Worm (Caenorhabditis elegans) whole organism, L1 larva: Measurements from ENCODE around the gene C41C4.9.
A peak's percentile ranks its signal among the peaks of the same experiment; 100 is the strongest.

Experiments used
- C04F5.9 ChIP-seq: sonication (generic microtip); optimal IDR thresholded peaks from 2 replicates; lab custom pipeline; 2016; ENCODE audit warnings: missing genetic modification characterization, missing compliant biosample characterization
- blmp-1 ChIP-seq: fragments of 150-350 bp; optimal IDR thresholded peaks from 2 replicates; lab custom pipeline; 2014; ENCODE audit warnings: missing biosample characterization, missing genetic modification characterization
- ceh-82 ChIP-seq, 3 experiments: fragments of 150-350 bp in 1 of 3; sonication (generic microtip) in 2 of 3; optimal IDR thresholded peaks; 2 replicates each; lab custom pipeline; 2014 to 2017; ENCODE audit warnings: missing biosample characterization in 3 of 3, missing genetic modification characterization in 3 of 3
- ceh-88 ChIP-seq: fragments of 200-800 bp; sonication (Bioruptor generic); IDR thresholded peaks from 2 replicates; pipeline ENCODE4 v1.3.6; 2022; ENCODE audit warnings: missing genetic modification characterization, missing compliant biosample characterization
- dpl-1 ChIP-seq, 3 experiments: fragments of 150-350 bp in 2 of 3; sonication (generic microtip) in 1 of 3; optimal IDR thresholded peaks; 2 replicates each; lab custom pipeline; 2014 to 2017; ENCODE audit warnings: missing biosample characterization in 3 of 3, missing genetic modification characterization in 3 of 3, missing genetic modification reagents in 3 of 3
- dsc-1 ChIP-seq: sonication (generic microtip); optimal IDR thresholded peaks from 2 replicates; lab custom pipeline; 2016; ENCODE audit warnings: mild to moderate bottlenecking, missing genetic modification characterization, missing compliant biosample characterization
- efl-1 ChIP-seq, 4 experiments: fragments of 150-350 bp; optimal IDR thresholded peaks in 3 of 4; peaks in 1 of 4; 1 replicate in 1 of 4; 2 replicates in 3 of 4; lab custom pipeline; 2014; ENCODE audit warnings: missing biosample characterization in 2 of 4, missing genetic modification characterization in 2 of 4, missing genetic modification reagents in 2 of 4
- egl-13 ChIP-seq: sonication (generic microtip); optimal IDR thresholded peaks from 2 replicates; lab custom pipeline; 2016; ENCODE audit warnings: missing genotype, missing genetic modification reagents, missing genetic modification characterization, missing compliant biosample characterization
- egl-27 ChIP-seq, 2 experiments: fragments of 150-350 bp in 1 of 2; sonication (generic microtip); optimal IDR thresholded peaks; 3 replicates each; lab custom pipeline; 2017 to 2018; ENCODE audit warnings: missing biosample characterization in 2 of 2, missing genetic modification characterization in 2 of 2, missing genetic modification reagents in 2 of 2
- elt-2 ChIP-seq: sonication (generic microtip); optimal IDR thresholded peaks from 2 replicates; lab custom pipeline; 2016; ENCODE audit warnings: missing genetic modification characterization, mild to moderate bottlenecking, inconsistent platforms, missing compliant biosample characterization, missing genetic modification reagents
- elt-3 ChIP-seq, 6 experiments: fragments of 150-350 bp in 1 of 6; sonication (generic microtip); optimal IDR thresholded peaks; 2 replicates each; lab custom pipeline; 2017 to 2018; ENCODE audit warnings: missing biosample characterization in 6 of 6, missing genetic modification characterization in 6 of 6, inconsistent platforms in 1 of 6
- ets-5 ChIP-seq: fragments of 200-800 bp; sonication (Bioruptor generic); IDR thresholded peaks from 2 replicates; pipeline ENCODE4 v1.3.6; 2022; ENCODE audit warnings: missing genetic modification characterization, missing compliant biosample characterization
- fkh-10 ChIP-seq: sonication (generic microtip); optimal IDR thresholded peaks from 2 replicates; lab custom pipeline; 2017; ENCODE audit warnings: missing biosample characterization, missing genetic modification reagents, missing genetic modification characterization
- fkh-4 ChIP-seq: sonication (generic microtip); optimal IDR thresholded peaks from 2 replicates; lab custom pipeline; 2016; ENCODE audit warnings: missing compliant biosample characterization, missing genetic modification characterization, borderline replicate concordance
- fkh-8 ChIP-seq: sonication (generic microtip); optimal IDR thresholded peaks from 2 replicates; lab custom pipeline; 2016; ENCODE audit warnings: mild to moderate bottlenecking, missing genetic modification characterization, missing compliant biosample characterization
- fos-1 ChIP-seq: fragments of 150-350 bp; optimal IDR thresholded peaks from 2 replicates; lab custom pipeline; 2014; ENCODE audit warnings: missing biosample characterization, missing genetic modification characterization
- hlh-17 ChIP-seq: fragments of 200-800 bp; sonication (Bioruptor generic); optimal IDR thresholded peaks from 2 replicates; lab custom pipeline; 2018; ENCODE audit warnings: missing genetic modification characterization, mild to moderate bottlenecking, missing compliant biosample characterization, moderate library complexity, borderline replicate concordance
- hpl-2 ChIP-seq: fragments of 150-350 bp; optimal IDR thresholded peaks from 2 replicates; lab custom pipeline; 2014; ENCODE audit warnings: missing biosample characterization, missing genetic modification reagents, missing genetic modification characterization
- isw-1 ChIP-seq: fragments of 200-800 bp; sonication (Bioruptor generic); IDR thresholded peaks from 2 replicates; pipeline ENCODE4 v1.3.6; 2022; ENCODE audit warnings: missing genetic modification characterization, missing compliant biosample characterization
- lin-13 ChIP-seq: fragments of 150-350 bp; optimal IDR thresholded peaks from 2 replicates; lab custom pipeline; 2014; ENCODE audit warnings: missing biosample characterization, missing genetic modification reagents, missing genetic modification characterization
- lin-35 ChIP-seq, 2 experiments: fragments of 150-350 bp; optimal IDR thresholded peaks; 2 replicates each; lab custom pipeline; 2014; ENCODE audit warnings: missing biosample characterization in 2 of 2, missing genetic modification characterization in 2 of 2, missing genetic modification reagents in 2 of 2
- lin-39 ChIP-seq: fragments of 150-350 bp; optimal IDR thresholded peaks from 2 replicates; lab custom pipeline; 2014; ENCODE audit warnings: missing biosample characterization, missing genetic modification reagents, missing genetic modification characterization
- lir-3 ChIP-seq: sonication (generic microtip); optimal IDR thresholded peaks from 2 replicates; lab custom pipeline; 2016; ENCODE audit warnings: mild to moderate bottlenecking, missing genetic modification characterization, moderate library complexity, missing compliant biosample characterization; ENCODE audit not compliant: poor library complexity
- mdl-1 ChIP-seq, 2 experiments: fragments of 150-350 bp; optimal IDR thresholded peaks; 2 replicates each; lab custom pipeline; 2014 to 2017; ENCODE audit warnings: missing biosample characterization in 2 of 2, missing genetic modification characterization in 2 of 2, inconsistent platforms in 1 of 2
- mep-1 ChIP-seq: fragments of 150-350 bp; optimal IDR thresholded peaks from 2 replicates; lab custom pipeline; 2014; ENCODE audit warnings: missing biosample characterization, missing genetic modification characterization
- nhr-19 ChIP-seq: fragments of 200-800 bp; sonication (Bioruptor generic); conservative IDR thresholded peaks from 2 replicates; pipeline ENCODE4 v1.3.6; 2022; ENCODE audit warnings: missing genetic modification characterization, missing compliant biosample characterization
- nhr-20 ChIP-seq: sonication (generic microtip); optimal IDR thresholded peaks from 2 replicates; lab custom pipeline; 2016; ENCODE audit warnings: mild to moderate bottlenecking, missing genetic modification characterization, missing compliant biosample characterization
- nhr-237 ChIP-seq: fragments of 150-350 bp; optimal IDR thresholded peaks from 2 replicates; lab custom pipeline; 2014; ENCODE audit warnings: missing biosample characterization, missing genetic modification characterization
- nhr-47 ChIP-seq: sonication (generic microtip); optimal IDR thresholded peaks from 2 replicates; lab custom pipeline; 2016; ENCODE audit warnings: mild to moderate bottlenecking, missing genetic modification characterization, moderate library complexity, missing compliant biosample characterization
- nhr-77 ChIP-seq: fragments of 150-350 bp; optimal IDR thresholded peaks from 2 replicates; lab custom pipeline; 2014; ENCODE audit warnings: missing biosample characterization, missing genetic modification characterization
- nhr-84 ChIP-seq: sonication (generic microtip); optimal IDR thresholded peaks from 2 replicates; lab custom pipeline; 2017; ENCODE audit warnings: missing biosample characterization, missing genetic modification characterization
- nhr-85 ChIP-seq: sonication (generic microtip); peaks from one replicate; lab custom pipeline; 2016; ENCODE audit warnings: missing genetic modification characterization, inconsistent platforms, missing compliant biosample characterization
- nhr-90 ChIP-seq: sonication (generic microtip); optimal IDR thresholded peaks from 2 replicates; lab custom pipeline; 2016; ENCODE audit warnings: mild to moderate bottlenecking, missing genetic modification characterization, missing compliant biosample characterization; ENCODE audit not compliant: poor library complexity
- pag-3 ChIP-seq: sonication (generic microtip); optimal IDR thresholded peaks from 2 replicates; lab custom pipeline; 2017; ENCODE audit warnings: missing genetic modification characterization, mild to moderate bottlenecking, missing compliant biosample characterization, antibody characterized with exemption, borderline replicate concordance; ENCODE audit not compliant: insufficient read depth
- pax-3 ChIP-seq: fragments of 200-800 bp; sonication (Bioruptor generic); optimal IDR thresholded peaks from 2 replicates; lab custom pipeline; 2018; ENCODE audit warnings: mild to moderate bottlenecking, missing genetic modification characterization, moderate library complexity, missing compliant biosample characterization
- pqm-1 ChIP-seq: sonication (generic microtip); optimal IDR thresholded peaks from 3 replicates; lab custom pipeline; 2017; ENCODE audit warnings: missing biosample characterization, missing genetic modification characterization
- rnt-1 ChIP-seq: sonication (generic microtip); optimal IDR thresholded peaks from 2 replicates; lab custom pipeline; 2016; ENCODE audit warnings: mild to moderate bottlenecking, missing genetic modification characterization, moderate library complexity, missing compliant biosample characterization
- skn-1 ChIP-seq: fragments of 150-350 bp; optimal IDR thresholded peaks from 2 replicates; lab custom pipeline; 2014; ENCODE audit warnings: missing biosample characterization, missing genetic modification characterization
- snpc-4 ChIP-seq: fragments of 150-350 bp; optimal IDR thresholded peaks from 2 replicates; lab custom pipeline; 2014; ENCODE audit warnings: missing biosample characterization, missing genetic modification characterization
- snu-23 ChIP-seq: sonication (generic microtip); optimal IDR thresholded peaks from 2 replicates; lab custom pipeline; 2016; ENCODE audit warnings: missing genetic modification characterization, missing compliant biosample characterization
- sox-4 ChIP-seq: sonication (generic microtip); optimal IDR thresholded peaks from 2 replicates; lab custom pipeline; 2016; ENCODE audit warnings: missing genetic modification characterization, missing compliant biosample characterization
- sup-37 ChIP-seq: fragments of 200-800 bp; sonication (Bioruptor generic); optimal IDR thresholded peaks from 2 replicates; lab custom pipeline; 2018; ENCODE audit warnings: mild to moderate bottlenecking, missing genetic modification characterization, missing compliant biosample characterization
- swsn-7 ChIP-seq: sonication (generic microtip); optimal IDR thresholded peaks from 2 replicates; lab custom pipeline; 2016; ENCODE audit warnings: missing genetic modification characterization, missing compliant biosample characterization
- tbx-2 ChIP-seq: sonication (generic microtip); optimal IDR thresholded peaks from 2 replicates; lab custom pipeline; 2016; ENCODE audit warnings: missing genetic modification characterization, missing compliant biosample characterization
- unc-30 ChIP-seq: sonication (generic microtip); optimal IDR thresholded peaks from 2 replicates; lab custom pipeline; 2017; ENCODE audit warnings: missing biosample characterization, missing genetic modification characterization
- unc-86 ChIP-seq: sonication (generic microtip); optimal IDR thresholded peaks from 2 replicates; lab custom pipeline; 2016; ENCODE audit warnings: missing genetic modification characterization, missing compliant biosample characterization
- xbp-1 ChIP-seq: sonication (generic microtip); optimal IDR thresholded peaks from 2 replicates; lab custom pipeline; 2016; ENCODE audit warnings: missing genetic modification characterization, missing compliant biosample characterization
- zag-1 ChIP-seq: fragments of 150-350 bp; optimal IDR thresholded peaks from 2 replicates; lab custom pipeline; 2014; ENCODE audit warnings: missing biosample characterization, missing genetic modification characterization
- zip-4 ChIP-seq: fragments of 200-800 bp; sonication (Bioruptor generic); optimal IDR thresholded peaks from 2 replicates; lab custom pipeline; 2018; ENCODE audit warnings: mild to moderate bottlenecking, missing genetic modification characterization, moderate library complexity, missing compliant biosample characterization
- ztf-11 ChIP-seq, 2 experiments: sonication (generic microtip); optimal IDR thresholded peaks; 2 replicates each; lab custom pipeline; 2016 to 2017; ENCODE audit warnings: missing genetic modification characterization in 2 of 2, missing biosample characterization in 1 of 2, missing compliant biosample characterization in 1 of 2
- ztf-4 ChIP-seq: fragments of 150-350 bp; optimal IDR thresholded peaks from 2 replicates; lab custom pipeline; 2014; ENCODE audit warnings: missing biosample characterization, missing genetic modification characterization

Gene C41C4.9

DNA sequence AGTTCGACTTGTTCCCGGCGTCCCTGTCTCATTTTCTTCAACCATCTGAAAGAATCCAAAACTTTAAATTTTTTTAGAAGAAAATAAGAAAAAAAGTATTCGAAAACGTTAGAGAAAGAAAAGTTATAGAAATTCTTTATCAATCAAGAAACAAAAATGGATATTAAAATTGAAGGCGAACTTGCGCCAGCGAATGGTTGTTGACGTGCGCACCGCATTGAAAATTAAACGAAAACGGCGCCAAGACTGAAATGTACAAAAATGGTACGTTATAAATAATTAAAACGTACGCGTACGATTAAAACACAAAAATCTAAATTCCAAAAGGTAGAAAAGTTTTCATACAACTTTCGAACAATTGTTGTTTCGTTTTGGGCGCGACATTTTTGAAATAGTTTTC lies 20.6 kb upstream of the C41C4.9 start, which contains the start of gene K02C4.3 (continued):
- TF ChIP-seq zip-4 (GFP tag; lab: Kevin White, UChicago) (peak; percentile 28), sup-37 (GFP tag; lab: Kevin White, UChicago) (peak; percentile 25), hlh-17 (GFP tag; lab: Kevin White, UChicago) (no peak), egl-27 (tag; optimal IDR thresholded peaks at IDR 0.05; lab: Kevin White, UChicago) (no peak), snu-23 (GFP tag; lab: Kevin White, UChicago) (peak; percentile 85), dsc-1 (peak; percentile 78), nhr-47 (tag; lab: Kevin White, UChicago) (peak; percentile 81), sox-4 (peak; percentile 14), fos-1 (tag; lab: Kevin White, UChicago) (peak; percentile 31), lir-3 (tag; lab: Kevin White, UChicago) (peak; percentile 50), efl-1 (optimal IDR thresholded peaks at IDR 0.05; lab: Kevin White, UChicago) (peak; percentile 90 to 93), efl-1 (GFP tag; optimal IDR thresholded peaks at IDR 0.05 in 1 of 2; lab: Kevin White, UChicago) (peak; percentile 90 to 99), lin-13 (GFP tag; lab: Kevin White, UChicago) (peak; percentile 49), nhr-237 (tag; lab: Kevin White, UChicago) (no peak), pax-3 (tag; lab: Kevin White, UChicago) (no peak), nhr-84 (tag; lab: Kevin White, UChicago) (no peak), lin-35 (GFP tag; optimal IDR thresholded peaks at IDR 0.05; lab: Kevin White, UChicago) (peak; percentile 87 to 95), rnt-1 (tag; lab: Kevin White, UChicago) (peak; percentile 72), fkh-4 (tag; lab: Kevin White, UChicago) (peak; percentile 12), snpc-4 (peak; percentile 89), dpl-1 (GFP tag; optimal IDR thresholded peaks at IDR 0.05; lab: Kevin White, UChicago) (peak; percentile 86 to 94 (median 93)), nhr-90 (tag; lab: Kevin White, UChicago) (peak; percentile 77), isw-1 (GFP tag; lab: Robert Waterston, UW) (peak; percentile 59), egl-13 (tag; lab: Kevin White, UChicago) (peak; percentile 44), ztf-4 (tag; lab: Kevin White, UChicago) (no peak), mdl-1 (tag; optimal IDR thresholded peaks at IDR 0.05; lab: Kevin White, UChicago) (peak in 1 of 2 experiments; percentile 60), fkh-10 (no peak), nhr-77 (tag; lab: Kevin White, UChicago) (peak; percentile 33), ceh-88 (GFP tag; lab: Robert Waterston, UW) (no peak), lin-39 (tag; lab: Kevin White, UChicago) (peak; percentile 60), fkh-8 (tag; lab: Kevin White, UChicago) (peak; percentile 43), swsn-7 (tag; lab: Kevin White, UChicago) (peak; percentile 76), nhr-19 (GFP tag; lab: Robert Waterston, UW) (peak; percentile 77), pag-3 (peak; percentile 4), hpl-2 (GFP tag; lab: Kevin White, UChicago) (no peak), C04F5.9 (tag; lab: Kevin White, UChicago) (peak; percentile 55), ets-5 (GFP tag; lab: Robert Waterston, UW) (no peak), mep-1 (tag; lab: Kevin White, UChicago) (peak; percentile 87), unc-30 (tag; lab: Kevin White, UChicago) (no peak), nhr-85 (tag; lab: Kevin White, UChicago) (peak; percentile 79), unc-86 (tag; lab: Kevin White, UChicago) (peak; percentile 35), xbp-1 (tag; lab: Kevin White, UChicago) (peak; percentile 74), tbx-2 (tag; lab: Kevin White, UChicago) (peak; percentile 77), ceh-82 (tag; optimal IDR thresholded peaks at IDR 0.05; lab: Kevin White, UChicago) (peak; percentile 51 to 66 (median 62)), zag-1 (tag; lab: Kevin White, UChicago) (no peak), ztf-11 (tag; optimal IDR thresholded peaks at IDR 0.05; lab: Kevin White, UChicago) (peak in 1 of 2 experiments; percentile 63), elt-3 (tag; optimal IDR thresholded peaks at IDR 0.05; lab: Kevin White, UChicago) (peak in 2 of 6 experiments; percentile 45 to 53), nhr-20 (tag; lab: Kevin White, UChicago) (peak; percentile 76), blmp-1 (tag; lab: Kevin White, UChicago) (peak; percentile 76), pqm-1 (tag; lab: Kevin White, UChicago) (no peak), skn-1 (peak; percentile 77), elt-2 (tag; lab: Kevin White, UChicago) (peak; percentile 18)
- TF ChIP-seq, all 84 proteins: peak for 50
